Worm (Caenorhabditis elegans): ENCODE data around the gene Y57G11B.8.

DNA sequence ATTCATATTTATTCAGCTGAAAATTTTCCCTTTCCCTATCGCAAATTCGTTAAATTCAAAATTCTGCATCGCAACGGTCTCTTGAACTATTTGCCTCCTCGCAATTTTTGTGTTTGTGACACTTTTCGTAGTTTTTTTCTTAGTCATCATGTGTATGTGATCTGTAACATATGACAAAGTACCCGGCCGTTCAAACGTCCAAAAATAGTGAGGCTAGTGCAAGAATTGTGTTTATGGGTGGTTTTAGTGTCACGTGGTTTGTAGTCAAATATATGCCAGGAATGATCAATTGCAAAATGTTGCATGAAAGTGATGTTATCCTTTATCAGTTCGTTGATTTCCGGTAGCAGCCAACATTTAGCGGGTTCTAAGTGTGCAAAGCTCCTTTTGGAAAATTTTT lies 31.3 kb upstream of the Y57G11B.8 start:
- TF ChIP-seq saeg-2 (GFP tag; IDR thresholded peaks at IDR 0.05) (no peak), pha-4 (GFP tag; IDR thresholded peaks at IDR 0.05) (no peak), pha-4 (tag; optimal IDR thresholded peaks at IDR 0.05) (no peak), ceh-44 (GFP tag; IDR thresholded peaks at IDR 0.05) (no peak), nhr-11 (tag; optimal IDR thresholded peaks at IDR 0.05) (no peak), ces-1 (GFP tag; optimal IDR thresholded peaks at IDR 0.05) (no peak), snpc-4 (tag; optimal IDR thresholded peaks at IDR 0.05) (no peak)

All from whole organism, L4 larva.